Worm (Caenorhabditis elegans): ENCODE results near the gene tag-290.

tag-290 gene

ce11 chrV:11641298-11641787 is 28.2 kb downstream of the tag-290 start:
- TF ChIP-seq mep-1 (tag; optimal IDR thresholded peaks at IDR 0.05) (peak; percentile 0), nhr-28 (tag; optimal IDR thresholded peaks at IDR 0.05) (no peak), M03D4.4 (tag; optimal IDR thresholded peaks at IDR 0.05) (no peak), pha-4 (tag; optimal IDR thresholded peaks at IDR 0.05) (no peak), unc-39 (tag; optimal IDR thresholded peaks at IDR 0.05) (no peak), blmp-1 (tag; optimal IDR thresholded peaks at IDR 0.05) (no peak), nhr-76 (tag; optimal IDR thresholded peaks at IDR 0.05) (no peak), flh-1 (GFP tag; optimal IDR thresholded peaks at IDR 0.05) (no peak), ces-1 (GFP tag; optimal IDR thresholded peaks at IDR 0.05) (peak; percentile 96), sptf-1 (tag; optimal IDR thresholded peaks at IDR 0.05) (no peak), ceh-43 (GFP tag; optimal IDR thresholded peaks at IDR 0.05) (no peak), nhr-12 (tag; optimal IDR thresholded peaks at IDR 0.05) (no peak), mab-5 (tag; optimal IDR thresholded peaks at IDR 0.05) (no peak), lin-32 (GFP tag; optimal IDR thresholded peaks at IDR 0.05) (no peak), ztf-11 (tag; optimal IDR thresholded peaks at IDR 0.05) (no peak), unc-120 (tag; optimal IDR thresholded peaks at IDR 0.05; ENCODE audit: poor library complexity, severe bottlenecking) (peak; percentile 48), unc-62 (GFP tag; optimal IDR thresholded peaks at IDR 0.05) (no peak), bed-3 (GFP tag; optimal IDR thresholded peaks at IDR 0.05) (no peak), drap-1 (GFP tag; optimal IDR thresholded peaks at IDR 0.05) (peak; percentile 38), mls-2 (tag; optimal IDR thresholded peaks at IDR 0.05) (peak; percentile 57), nhr-237 (tag; optimal IDR thresholded peaks at IDR 0.05) (no peak), snpc-4 (tag; optimal IDR thresholded peaks at IDR 0.05) (no peak), zip-8 (tag; optimal IDR thresholded peaks at IDR 0.05) (no peak), elt-1 (tag; optimal IDR thresholded peaks at IDR 0.05; ENCODE audit: borderline replicate concordance, insufficient read depth) (no peak), lin-13 (tag; optimal IDR thresholded peaks at IDR 0.05) (no peak), tbx-8 (GFP tag; optimal IDR thresholded peaks at IDR 0.05) (no peak), ham-2 (GFP tag; optimal IDR thresholded peaks at IDR 0.05) (no peak), lsy-2 (tag; optimal IDR thresholded peaks at IDR 0.05) (no peak), sem-2 (GFP tag; optimal IDR thresholded peaks at IDR 0.05) (no peak), cnd-1 (tag; optimal IDR thresholded peaks at IDR 0.05) (no peak), elt-3 (tag; optimal IDR thresholded peaks at IDR 0.05) (no peak), ceh-83 (GFP tag; optimal IDR thresholded peaks at IDR 0.05) (no peak), ceh-39 (tag; optimal IDR thresholded peaks at IDR 0.05) (no peak), hlh-1 (tag; optimal IDR thresholded peaks at IDR 0.05) (no peak), nhr-2 (tag; optimal IDR thresholded peaks at IDR 0.05) (no peak)

ce11 chrV:11644166-11644565 is 31.1 kb downstream of the tag-290 start, which contains the start of gene bir-1:
bir-1 (plus strand) TSS chrV:11644477.
- TF ChIP-seq mep-1 (tag; optimal IDR thresholded peaks at IDR 0.05) (peak; percentile 83), unc-39 (tag; optimal IDR thresholded peaks at IDR 0.05) (no peak), tbx-8 (GFP tag; optimal IDR thresholded peaks at IDR 0.05) (no peak), bed-3 (GFP tag; optimal IDR thresholded peaks at IDR 0.05) (no peak), nhr-2 (tag; optimal IDR thresholded peaks at IDR 0.05) (peak; percentile 26), ceh-83 (GFP tag; optimal IDR thresholded peaks at IDR 0.05) (no peak), nhr-237 (tag; optimal IDR thresholded peaks at IDR 0.05) (peak; percentile 30), nhr-76 (tag; optimal IDR thresholded peaks at IDR 0.05) (no peak), ces-1 (GFP tag; optimal IDR thresholded peaks at IDR 0.05) (peak; percentile 55), ceh-39 (tag; optimal IDR thresholded peaks at IDR 0.05) (peak; percentile 76), lsy-2 (tag; optimal IDR thresholded peaks at IDR 0.05) (peak; percentile 51), hlh-1 (tag; optimal IDR thresholded peaks at IDR 0.05) (peak; percentile 57), lin-13 (tag; optimal IDR thresholded peaks at IDR 0.05) (peak; percentile 14)

DNA sequence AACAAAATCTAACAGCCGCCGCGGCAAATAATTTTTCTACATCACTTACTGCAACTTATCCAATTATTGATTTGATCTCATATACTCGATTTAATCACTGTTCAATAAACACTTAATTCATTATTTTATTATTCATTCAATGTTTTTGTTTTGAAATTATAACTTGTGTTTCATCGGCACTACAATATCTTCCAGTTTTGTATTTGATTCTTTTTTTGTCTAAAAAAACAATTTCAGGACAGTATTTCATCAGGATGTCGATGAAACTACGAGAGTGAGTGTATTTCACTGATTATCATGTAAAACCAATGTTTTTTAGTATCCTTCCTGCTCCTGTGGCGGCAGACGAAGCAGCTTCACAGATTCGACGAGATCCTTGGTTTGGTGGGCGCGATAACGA is 32.1 kb downstream of the tag-290 start, which contains the start of gene skp-1:
TSS of gene skp-1 (plus strand) at position 238 of the 400 bp plus-strand sequence.
- TF ChIP-seq unc-39 (tag; optimal IDR thresholded peaks at IDR 0.05), result no peak
- no peak for TF ChIP-seq drap-1 (GFP tag; optimal IDR thresholded peaks at IDR 0.05)

DNA sequence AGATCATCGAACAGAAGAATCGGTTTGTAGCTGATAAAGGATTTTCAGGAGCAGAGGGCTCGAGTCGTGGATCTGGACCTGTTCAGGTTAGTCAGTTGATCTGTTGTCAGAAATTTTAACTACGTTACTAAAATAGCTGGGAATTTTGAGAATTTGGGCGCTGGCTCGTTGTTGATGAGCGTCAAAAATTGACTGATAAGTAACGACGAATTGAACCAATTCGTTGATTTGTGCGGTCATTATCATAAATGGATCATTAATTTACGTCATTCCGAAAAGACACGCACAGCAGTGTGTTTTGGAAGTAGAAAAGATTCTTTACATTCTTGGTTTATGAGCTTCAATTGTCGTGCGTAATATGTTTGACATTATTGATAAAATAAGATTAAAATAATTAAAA is 34.7 kb downstream of the tag-290 start:
- TF ChIP-seq unc-62 (GFP tag; optimal IDR thresholded peaks at IDR 0.05) (no peak), sptf-1 (tag; optimal IDR thresholded peaks at IDR 0.05) (no peak), ceh-39 (tag; optimal IDR thresholded peaks at IDR 0.05) (no peak), ham-2 (GFP tag; optimal IDR thresholded peaks at IDR 0.05) (no peak), drap-1 (GFP tag; optimal IDR thresholded peaks at IDR 0.05) (no peak), elt-1 (tag; optimal IDR thresholded peaks at IDR 0.05; ENCODE audit: borderline replicate concordance, insufficient read depth) (no peak), nhr-76 (tag; optimal IDR thresholded peaks at IDR 0.05) (no peak), snpc-4 (tag; optimal IDR thresholded peaks at IDR 0.05) (no peak), nhr-237 (tag; optimal IDR thresholded peaks at IDR 0.05) (no peak), ces-1 (GFP tag; optimal IDR thresholded peaks at IDR 0.05) (no peak), unc-120 (tag; optimal IDR thresholded peaks at IDR 0.05; ENCODE audit: poor library complexity, severe bottlenecking) (no peak), hlh-1 (tag; optimal IDR thresholded peaks at IDR 0.05) (no peak), blmp-1 (tag; optimal IDR thresholded peaks at IDR 0.05) (no peak), lin-13 (tag; optimal IDR thresholded peaks at IDR 0.05) (no peak), ceh-83 (GFP tag; optimal IDR thresholded peaks at IDR 0.05) (no peak), flh-1 (GFP tag; optimal IDR thresholded peaks at IDR 0.05) (no peak)
